Worm (Caenorhabditis elegans) whole organism, L4/young adult: Measurements from ENCODE around the gene srx-114.

Source experiments
- W03F9.2 ChIP-seq: fragments of 150-350 bp; optimal IDR thresholded peaks from 2 replicates; lab custom pipeline; 2014; ENCODE audit warnings: missing biosample characterization, missing genetic modification characterization
- dao-5 ChIP-seq: sonication (generic microtip); optimal IDR thresholded peaks from 2 replicates; lab custom pipeline; 2016; ENCODE audit warnings: missing genotype, missing genetic modification characterization, moderate library complexity, missing compliant biosample characterization
- him-1 ChIP-seq: sonication (generic microtip); optimal IDR thresholded peaks from 2 replicates; lab custom pipeline; 2016; ENCODE audit warnings: missing genotype, missing genetic modification reagents, missing genetic modification characterization, missing compliant biosample characterization

Gene srx-114

DNA sequence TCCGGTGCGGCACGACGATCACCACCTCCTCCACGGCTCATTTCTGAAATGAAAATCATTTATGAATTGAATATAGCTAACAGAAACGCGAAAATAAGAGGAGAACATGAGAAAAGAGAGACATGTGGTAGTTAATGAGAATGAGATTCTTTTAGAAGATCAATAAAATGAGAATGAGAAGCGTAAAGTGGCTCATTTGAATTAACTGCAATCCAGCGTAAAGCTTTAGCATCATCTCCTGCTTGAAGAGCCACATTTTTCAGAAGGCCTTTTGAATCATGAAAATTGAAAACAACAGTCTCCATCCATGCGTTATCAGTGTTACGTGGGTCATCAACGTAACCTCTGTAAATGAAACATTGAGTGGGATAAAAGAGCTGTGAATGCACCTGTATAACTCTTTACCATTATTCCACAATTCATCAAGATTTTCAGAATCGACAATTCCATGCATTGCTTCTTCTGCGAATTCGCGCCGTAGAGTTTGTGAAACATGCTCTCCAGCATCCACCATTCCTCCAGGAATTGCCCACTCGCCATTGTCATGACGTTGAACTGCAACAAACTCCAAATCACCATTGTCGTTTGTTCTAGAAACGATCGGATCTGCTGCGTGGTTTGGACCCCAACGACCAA, 44.1 kb downstream of the srx-114 start, which contains the start of gene rsp-4:
Gene rsp-4 (minus strand): TSS at position 51 of the 636 bp plus-strand sequence.
- no peak for TF ChIP-seq W03F9.2 (tag; lab: Kevin White, UChicago)
- no peak for TF ChIP-seq dao-5 (tag; lab: Kevin White, UChicago)
- no peak for TF ChIP-seq him-1 (tag; lab: Kevin White, UChicago)

DNA sequence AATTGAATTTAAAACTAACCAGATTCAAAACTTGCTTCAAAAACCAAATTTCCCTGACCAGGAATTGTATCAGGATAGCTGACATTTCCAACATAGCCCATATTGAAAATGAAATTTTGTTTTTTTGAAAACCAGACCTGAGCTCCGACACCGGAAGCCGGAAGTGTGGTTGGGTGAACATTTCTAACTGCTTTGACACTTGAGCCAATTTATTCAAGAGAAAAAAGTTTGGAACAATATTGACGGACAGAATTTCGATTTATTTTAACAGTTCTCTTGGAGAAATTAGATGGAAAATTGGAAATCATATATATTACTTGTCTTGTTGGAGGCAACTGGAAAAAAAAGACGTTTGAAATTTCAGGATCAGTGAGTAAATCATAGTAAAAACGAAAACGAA, 45.8 kb downstream of the srx-114 start, which contains the start of gene ccpp-6:
Gene ccpp-6 (minus strand): TSS at position 101 of the 400 bp plus-strand sequence.
- TF ChIP-seq W03F9.2 (tag; lab: Kevin White, UChicago) (no peak), dao-5 (tag; lab: Kevin White, UChicago) (no peak), him-1 (tag; lab: Kevin White, UChicago) (no peak)

DNA sequence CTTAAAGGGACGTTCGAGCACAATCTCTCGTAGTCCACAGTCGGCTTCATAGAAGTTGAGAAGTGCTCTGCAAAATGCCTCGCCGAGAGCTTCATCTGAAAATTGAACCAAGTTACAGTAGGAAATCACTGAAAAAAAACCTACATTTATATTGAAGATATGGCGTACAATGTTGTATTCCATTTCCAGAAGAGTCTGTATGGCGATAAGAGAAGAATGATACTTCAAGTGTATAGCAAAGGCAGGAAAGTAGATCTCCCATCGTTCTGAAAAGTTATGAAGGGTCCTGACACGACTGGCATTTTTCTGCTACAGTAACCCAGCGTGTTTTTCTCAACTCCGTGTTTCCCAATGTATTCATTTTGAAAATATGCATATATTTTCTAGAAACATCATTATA, 48.7 kb downstream of the srx-114 start:
- TF ChIP-seq him-1 (tag; lab: Kevin White, UChicago) (no peak), W03F9.2 (tag; lab: Kevin White, UChicago) (no peak), dao-5 (tag; lab: Kevin White, UChicago) (no peak)
